Worm (Caenorhabditis elegans): ENCODE results near the gene Y38H6C.18.

DNA sequence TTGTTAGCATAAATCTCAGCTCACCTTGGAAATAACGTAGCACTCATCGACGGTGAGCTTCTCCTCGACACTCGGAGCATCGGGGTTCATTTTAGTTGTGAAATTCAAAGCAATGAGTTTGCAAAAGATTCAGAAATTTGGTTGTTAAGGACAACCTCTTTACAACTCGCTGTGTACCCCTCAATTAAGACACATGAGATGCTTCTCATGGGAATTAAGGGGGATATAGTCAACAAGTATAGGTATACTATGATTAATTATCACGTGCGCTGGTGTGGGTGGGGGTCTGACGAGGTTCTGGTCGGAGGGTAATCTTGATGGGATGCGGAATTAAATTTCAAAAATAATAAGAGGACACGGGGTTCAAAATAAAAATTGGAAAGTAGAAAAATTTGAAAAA, 46.5 kb downstream of the Y38H6C.18 start, which contains the start of gene dct-14:
- TF ChIP-seq cey-2 (tag; optimal IDR thresholded peaks at IDR 0.05; ENCODE audit: borderline replicate concordance, insufficient read depth) = no peak
- no peak for TF ChIP-seq hlh-11 (tag; optimal IDR thresholded peaks at IDR 0.05)
- no peak for TF ChIP-seq mdl-1 (tag; optimal IDR thresholded peaks at IDR 0.05)
- no peak for TF ChIP-seq rbr-2 (tag; optimal IDR thresholded peaks at IDR 0.05)
- no peak for TF ChIP-seq lin-15B (tag; optimal IDR thresholded peaks at IDR 0.05)
- TF ChIP-seq nhr-76 (tag; optimal IDR thresholded peaks at IDR 0.05) = no peak
- TF ChIP-seq fkh-10 (GFP tag; optimal IDR thresholded peaks at IDR 0.05) = no peak
- no peak for TF ChIP-seq unc-39 (tag; optimal IDR thresholded peaks at IDR 0.05)
- no peak for TF ChIP-seq aha-1 (tag)
- TF ChIP-seq fos-1 (tag; optimal IDR thresholded peaks at IDR 0.05) = no peak
- no peak for TF ChIP-seq nhr-10 (tag; optimal IDR thresholded peaks at IDR 0.05)
- TF ChIP-seq nhr-28 (tag; optimal IDR thresholded peaks at IDR 0.05) = no peak
- TF ChIP-seq unc-62 (GFP tag; optimal IDR thresholded peaks at IDR 0.05 in 1 of 2) = no peak
- no peak for TF ChIP-seq unc-62 (tag; optimal IDR thresholded peaks at IDR 0.05)
